Worm (Caenorhabditis elegans) whole organism, dauer: ENCODE data around the gene F44B9.8.

Experiments
- unc-62 ChIP-seq: sonication (generic microtip); optimal IDR thresholded peaks from 2 replicates; lab custom pipeline; 2017; ENCODE audit warnings: missing biosample characterization, missing genetic modification reagents, missing genetic modification characterization

The F44B9.8 gene

ce11 chrIII:7986585-7987171, 42.8 kb downstream of the F44B9.8 start, which contains the start of gene hrpk-2:
TSS of gene hrpk-2 (plus strand) at chrIII:7987121.
- TF ChIP-seq unc-62 (GFP tag; lab: Kevin White, UChicago): no peak

- no peak for TF ChIP-seq unc-62 (GFP tag; lab: Kevin White, UChicago)
Measured at ce11 chrIII:7981938-7982337, 47.5 kb downstream of the F44B9.8 start.

DNA sequence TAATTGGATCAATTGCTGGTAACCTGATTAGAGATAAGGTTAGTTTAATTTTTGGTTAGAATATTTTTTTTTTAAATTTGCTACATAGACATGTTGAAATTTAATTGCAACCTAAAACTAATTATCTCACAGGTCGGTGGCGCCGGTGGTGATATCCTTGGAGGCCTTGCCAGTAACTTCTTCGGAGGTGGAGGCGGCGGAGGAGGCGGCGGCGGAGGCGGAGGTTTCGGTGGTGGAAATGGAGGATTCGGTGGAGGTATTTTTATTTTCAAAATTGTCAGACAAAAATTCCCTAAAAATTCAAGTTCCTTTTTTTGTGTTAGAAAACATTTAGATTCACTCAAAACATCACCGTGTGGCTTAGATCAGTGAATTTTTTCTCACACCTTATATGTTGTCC, 48.2 kb downstream of the F44B9.8 start:
- no peak for TF ChIP-seq unc-62 (GFP tag; lab: Kevin White, UChicago)

ce11 chrIII:7979659-7980058, 49.8 kb downstream of the F44B9.8 start, which contains the start of gene clp-1:
TSS of gene clp-1 (plus strand) at chrIII:7979959.
- no peak for TF ChIP-seq unc-62 (GFP tag; lab: Kevin White, UChicago)

ce11 chrIII:7978723-7979122, 50.7 kb downstream of the F44B9.8 start:
- no peak for TF ChIP-seq unc-62 (GFP tag; lab: Kevin White, UChicago)

DNA sequence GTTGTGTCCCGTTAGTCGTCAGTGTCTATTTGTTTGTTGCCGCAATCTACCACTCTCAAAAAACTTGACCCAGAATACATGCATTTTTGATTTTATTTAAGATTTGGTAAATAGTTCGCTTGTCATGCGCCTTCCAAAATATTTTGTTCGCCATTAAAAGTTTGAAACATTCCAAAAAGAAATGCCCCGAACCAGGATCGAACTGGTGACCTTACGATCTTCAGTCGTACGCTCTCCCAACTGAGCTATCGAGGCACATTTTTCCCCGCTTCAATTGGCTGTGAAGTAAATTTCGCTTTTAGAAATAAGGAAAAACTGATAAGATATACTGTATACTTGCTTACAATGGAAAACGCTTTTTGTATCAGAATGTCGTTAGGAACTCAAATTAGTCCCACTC, 51.2 kb downstream of the F44B9.8 start:
- no peak for TF ChIP-seq unc-62 (GFP tag; lab: Kevin White, UChicago)
